Fruit fly (Drosophila melanogaster) whole organism, prepupa: Measurements from ENCODE around the gene CG17026.

Source experiments
- Blimp-1 ChIP-seq: fragments of 200-800 bp; sonication (Bioruptor generic); optimal IDR thresholded peaks from 3 replicates; lab custom pipeline; 2017; ENCODE audit warnings: missing biosample characterization, missing genetic modification characterization, mild to moderate bottlenecking, moderate library complexity, missing genetic modification reagents
- CG10631 ChIP-seq: fragments of 200-800 bp; sonication (Bioruptor generic); optimal IDR thresholded peaks from 2 replicates; lab custom pipeline; 2016; ENCODE audit warnings: missing biosample characterization, missing genetic modification characterization
- CG10669 ChIP-seq: fragments of 200-800 bp; sonication (Bioruptor generic); optimal IDR thresholded peaks from 3 replicates; lab custom pipeline; 2018; ENCODE audit warnings: missing biosample characterization, mild to moderate bottlenecking, missing genetic modification characterization, moderate library complexity
- CG11762 ChIP-seq: fragments of 200-800 bp; sonication (Bioruptor generic); optimal IDR thresholded peaks from 3 replicates; lab custom pipeline; 2016; ENCODE audit warnings: missing biosample characterization, missing genetic modification characterization; ENCODE audit not compliant: insufficient read depth
- CG11902 ChIP-seq: fragments of 200-800 bp; sonication (Bioruptor generic); optimal IDR thresholded peaks from 3 replicates; lab custom pipeline; 2016; ENCODE audit warnings: missing biosample characterization, missing genetic modification characterization
- CG15336 ChIP-seq: fragments of 200-800 bp; sonication (Bioruptor generic); IDR thresholded peaks from 2 replicates; pipeline ENCODE4 v1.3.6; 2022; ENCODE audit warnings: missing biosample characterization, missing genetic modification characterization
- CG1621 ChIP-seq: fragments of 200-800 bp; sonication (Bioruptor generic); optimal IDR thresholded peaks from 3 replicates; lab custom pipeline; 2018; ENCODE audit warnings: missing biosample characterization, mild to moderate bottlenecking, missing genetic modification characterization
- CG16779 ChIP-seq: fragments of 200-800 bp; sonication (Bioruptor generic); optimal IDR thresholded peaks from 3 replicates; lab custom pipeline; 2017; ENCODE audit warnings: missing biosample characterization, mild to moderate bottlenecking, missing genetic modification characterization
- CG3032 ChIP-seq: fragments of 200-800 bp; optimal IDR thresholded peaks from 2 replicates; lab custom pipeline; 2019; ENCODE audit warnings: missing biosample characterization, mild to moderate bottlenecking, missing genetic modification characterization, moderate library complexity
- CG31627 ChIP-seq: fragments of 200-800 bp; sonication (Bioruptor generic); optimal IDR thresholded peaks from 3 replicates; lab custom pipeline; 2016; ENCODE audit warnings: missing biosample characterization, missing genetic modification characterization
- CG32006 ChIP-seq: fragments of 200-800 bp; sonication (Bioruptor generic); optimal IDR thresholded peaks from 3 replicates; lab custom pipeline; 2017; ENCODE audit warnings: missing biosample characterization, mild to moderate bottlenecking, missing genetic modification characterization
- CG3919 ChIP-seq: fragments of 200-800 bp; sonication (Bioruptor generic); optimal IDR thresholded peaks from 3 replicates; lab custom pipeline; 2016; ENCODE audit warnings: missing biosample characterization, missing genetic modification characterization
- CG6854 ChIP-seq: fragments of 200-800 bp; sonication (Bioruptor generic); optimal IDR thresholded peaks from 2 replicates; lab custom pipeline; 2017; ENCODE audit warnings: missing biosample characterization, mild to moderate bottlenecking, missing genetic modification characterization
- CG7368 ChIP-seq: fragments of 200-800 bp; sonication (Bioruptor generic); optimal IDR thresholded peaks from 3 replicates; lab custom pipeline; 2016; ENCODE audit warnings: missing biosample characterization, missing genetic modification characterization
- CG8119 ChIP-seq: fragments of 200-800 bp; sonication (Bioruptor generic); IDR thresholded peaks from 3 replicates; pipeline ENCODE4 v1.3.6; 2022; ENCODE audit warnings: missing biosample characterization, missing genetic modification characterization
- CG8632 ChIP-seq: fragments of 200-800 bp; sonication (Bioruptor generic); optimal IDR thresholded peaks from 3 replicates; lab custom pipeline; 2016; ENCODE audit warnings: missing biosample characterization, missing genetic modification characterization
- CG9139 ChIP-seq: fragments of 200-800 bp; sonication (Bioruptor generic); optimal IDR thresholded peaks from 3 replicates; lab custom pipeline; 2017; ENCODE audit warnings: missing biosample characterization, mild to moderate bottlenecking, missing genetic modification characterization
- Eip75B ChIP-seq: fragments of 200-800 bp; sonication (Bioruptor generic); optimal IDR thresholded peaks from 3 replicates; lab custom pipeline; 2016; ENCODE audit warnings: missing biosample characterization, missing genetic modification characterization
- Eip78C ChIP-seq: fragments of 200-800 bp; sonication (Bioruptor generic); peaks from one replicate; lab custom pipeline; 2016; ENCODE audit warnings: missing biosample characterization, missing genetic modification characterization
- Ets21C ChIP-seq: fragments of 200-800 bp; sonication (Bioruptor generic); optimal IDR thresholded peaks from 3 replicates; lab custom pipeline; 2016; ENCODE audit warnings: missing biosample characterization, missing genetic modification characterization
- Ets96B ChIP-seq: fragments of 200-800 bp; optimal IDR thresholded peaks from 2 replicates; lab custom pipeline; 2019; ENCODE audit warnings: missing biosample characterization, mild to moderate bottlenecking, missing genetic modification characterization, moderate library complexity
- Hr38 ChIP-seq: sonication (Bioruptor generic); optimal IDR thresholded peaks from 2 replicates; lab custom pipeline; 2016; ENCODE audit warnings: missing biosample characterization, missing genetic modification characterization
- Hr39 ChIP-seq: fragments of 200-800 bp; sonication (Bioruptor generic); optimal IDR thresholded peaks from 2 replicates; lab custom pipeline; 2016; ENCODE audit warnings: missing biosample characterization, missing genetic modification characterization
- Lpt ChIP-seq: fragments of 200-800 bp; sonication (Bioruptor generic); optimal IDR thresholded peaks from 3 replicates; lab custom pipeline; 2016; ENCODE audit warnings: missing biosample characterization, missing genetic modification characterization
- Met ChIP-seq: fragments of 200-800 bp; sonication (Bioruptor generic); optimal IDR thresholded peaks from 3 replicates; lab custom pipeline; 2016; ENCODE audit warnings: missing biosample characterization, missing genetic modification characterization
- Smox ChIP-seq: fragments of 200-800 bp; sonication (Bioruptor generic); optimal IDR thresholded peaks from 3 replicates; lab custom pipeline; 2016; ENCODE audit warnings: missing biosample characterization, missing genetic modification characterization
- Sox14 ChIP-seq: fragments of 200-800 bp; sonication (Bioruptor generic); optimal IDR thresholded peaks from 3 replicates; lab custom pipeline; 2016; ENCODE audit warnings: missing biosample characterization, missing genetic modification characterization
- Sox15 ChIP-seq: fragments of 200-800 bp; sonication (Bioruptor generic); optimal IDR thresholded peaks from 3 replicates; lab custom pipeline; 2016; ENCODE audit warnings: missing biosample characterization, missing genetic modification characterization
- cyc ChIP-seq: fragments of 200-800 bp; sonication (Bioruptor generic); optimal IDR thresholded peaks from 3 replicates; lab custom pipeline; 2016; ENCODE audit warnings: missing biosample characterization, missing genetic modification characterization
- dac ChIP-seq: fragments of 200-800 bp; sonication (Bioruptor generic); optimal IDR thresholded peaks from 2 replicates; lab custom pipeline; 2017; ENCODE audit warnings: missing biosample characterization, mild to moderate bottlenecking, missing genetic modification characterization
- dsx ChIP-seq: fragments of 200-800 bp; optimal IDR thresholded peaks from 3 replicates; lab custom pipeline; 2019; ENCODE audit warnings: missing biosample characterization, mild to moderate bottlenecking, missing genetic modification characterization, moderate library complexity; ENCODE audit not compliant: poor library complexity, severe bottlenecking
- eg ChIP-seq: fragments of 200-800 bp; sonication (Bioruptor generic); IDR thresholded peaks from 3 replicates; pipeline ENCODE4 v1.3.6; 2022; ENCODE audit warnings: missing biosample characterization, missing genetic modification characterization
- esn ChIP-seq: fragments of 200-800 bp; sonication (Bioruptor generic); optimal IDR thresholded peaks from 2 replicates; lab custom pipeline; 2016; ENCODE audit warnings: missing biosample characterization, mild to moderate bottlenecking, missing genetic modification characterization, moderate library complexity
- fd59A ChIP-seq: fragments of 200-800 bp; sonication (Bioruptor generic); optimal IDR thresholded peaks from 2 replicates; lab custom pipeline; 2017; ENCODE audit warnings: missing biosample characterization, mild to moderate bottlenecking, missing genetic modification characterization, missing genetic modification reagents
- fd85E ChIP-seq: fragments of 200-800 bp; sonication (Bioruptor generic); optimal IDR thresholded peaks from 3 replicates; lab custom pipeline; 2016; ENCODE audit warnings: missing biosample characterization, missing genetic modification characterization
- lz ChIP-seq: fragments of 200-800 bp; sonication (Bioruptor generic); optimal IDR thresholded peaks from 3 replicates; lab custom pipeline; 2016; ENCODE audit warnings: missing biosample characterization, missing genetic modification characterization
- net ChIP-seq: fragments of 200-800 bp; sonication (Bioruptor generic); optimal IDR thresholded peaks from 3 replicates; lab custom pipeline; 2016; ENCODE audit warnings: missing biosample characterization, missing genetic modification characterization
- pdm3 ChIP-seq: fragments of 200-800 bp; sonication (Bioruptor generic); optimal IDR thresholded peaks from 3 replicates; lab custom pipeline; 2016; ENCODE audit warnings: missing biosample characterization, missing genetic modification characterization
- salr ChIP-seq, 2 experiments: fragments of 200-800 bp; sonication (Bioruptor generic); optimal IDR thresholded peaks; 3 replicates each; lab custom pipeline; 2016 to 2018; ENCODE audit warnings: missing biosample characterization in 2 of 2, missing genetic modification characterization in 2 of 2, mild to moderate bottlenecking in 1 of 2
- ss ChIP-seq, 2 experiments: fragments of 200-800 bp; sonication (Bioruptor generic); optimal IDR thresholded peaks; 2 replicates in 1 of 2; 3 replicates in 1 of 2; lab custom pipeline; 2017 to 2018; ENCODE audit warnings: mild to moderate bottlenecking in 2 of 2, missing biosample characterization in 2 of 2, missing genetic modification characterization in 2 of 2, moderate library complexity in 1 of 2
- svp ChIP-seq: fragments of 200-800 bp; sonication (Bioruptor generic); peaks from one replicate; lab custom pipeline; 2016; ENCODE audit warnings: missing biosample characterization, missing genetic modification characterization
- topi ChIP-seq: fragments of 200-800 bp; sonication (Bioruptor generic); optimal IDR thresholded peaks from 3 replicates; lab custom pipeline; 2016; ENCODE audit warnings: missing biosample characterization, missing genetic modification characterization
- vri ChIP-seq: fragments of 200-800 bp; sonication (Bioruptor generic); optimal IDR thresholded peaks from 3 replicates; lab custom pipeline; 2016; ENCODE audit warnings: missing biosample characterization, mild to moderate bottlenecking, missing genetic modification characterization

CG17026 gene

DNA sequence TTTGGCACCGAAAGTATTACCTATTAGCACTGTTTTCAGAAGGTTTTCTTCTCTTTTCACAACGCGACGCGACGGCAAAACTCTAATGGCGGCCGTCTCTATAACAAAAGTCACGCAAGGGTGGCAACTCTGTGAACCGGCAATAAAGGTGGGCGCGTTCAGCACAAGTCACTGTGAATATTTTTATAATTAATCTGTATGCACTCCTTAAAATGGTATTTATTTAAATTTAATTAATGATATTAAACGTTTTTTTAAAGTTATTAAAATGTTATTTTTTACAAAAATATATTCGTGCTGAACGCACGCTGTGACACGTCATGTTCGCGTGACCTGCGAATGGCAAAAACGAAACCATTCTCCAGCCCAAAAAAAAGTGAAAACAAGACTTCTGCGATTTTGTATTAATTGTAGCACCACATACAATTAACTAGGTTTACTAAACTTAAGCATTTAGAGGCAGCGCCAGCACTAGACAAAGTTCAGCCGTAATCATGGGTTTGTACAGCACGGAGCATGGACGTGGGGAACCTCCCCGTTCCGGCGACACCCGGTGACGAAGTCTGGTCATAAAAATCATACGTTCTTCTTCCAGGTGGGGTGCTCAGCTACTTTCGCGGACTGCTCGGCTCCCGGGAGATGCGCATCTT, 7.7 kb downstream of the CG17026 start, which contains the start of the genes brm and Arl1 (continued):
- TF ChIP-seq CG31627 (peak; percentile 95), CG8119 (peak; percentile 98), CG11762 (GFP tag; lab: Kevin White, UChicago) (peak; percentile 95), Sox14 (GFP tag; lab: Kevin White, UChicago) (peak; percentile 95), dac (GFP tag; lab: Kevin White, UChicago) (peak; percentile 98), CG11902 (GFP tag; lab: Kevin White, UChicago) (peak; percentile 97), vri (GFP tag; lab: Kevin White, UChicago) (peak; percentile 94), Met (GFP tag; lab: Kevin White, UChicago) (peak; percentile 94), CG3032 (peak; percentile 99), cyc (GFP tag; lab: Kevin White, UChicago) (peak; percentile 96), Eip75B (GFP tag; lab: Kevin White, UChicago) (peak; percentile 94), net (peak; percentile 97), salr (GFP tag; optimal IDR thresholded peaks at IDR 0.05; lab: Kevin White, UChicago) (peak; percentile 96 to 98), Ets96B (tag; lab: Kevin White, UChicago) (peak; percentile 99), ss (GFP tag; optimal IDR thresholded peaks at IDR 0.05; lab: Kevin White, UChicago) (peak in 1 of 2 experiments; percentile 99)

DNA sequence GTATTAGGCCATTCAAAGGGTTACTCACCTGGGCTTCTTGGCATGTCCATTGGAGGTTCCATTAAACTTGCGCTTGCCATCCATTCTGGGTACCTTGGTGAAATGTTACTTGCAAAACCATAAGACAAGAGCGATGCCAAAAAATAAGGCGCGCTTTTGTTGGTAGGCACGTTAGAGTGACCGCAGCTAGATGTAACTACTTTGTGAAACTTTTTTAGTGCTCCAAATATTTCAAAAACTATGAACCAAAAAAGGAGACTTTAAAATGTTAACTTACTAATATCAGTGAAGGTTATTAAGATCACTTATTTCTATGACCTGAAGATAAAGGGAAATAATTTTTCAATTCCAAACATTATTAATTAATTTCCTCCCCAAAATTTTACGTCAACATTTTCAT, 12.5 kb downstream of the CG17026 start, which contains the start of gene PolD1:
Gene PolD1, minus strand, starts transcription at position 181 of the 400 bp plus-strand sequence.
- TF ChIP-seq Hr39 (GFP tag; lab: Kevin White, UChicago): no peak
- TF ChIP-seq CG6854: no peak
- TF ChIP-seq Sox14 (GFP tag; lab: Kevin White, UChicago): no peak
- TF ChIP-seq CG8632 (GFP tag; lab: Kevin White, UChicago): no peak
- TF ChIP-seq Ets96B (tag; lab: Kevin White, UChicago): no peak
- no peak for TF ChIP-seq CG1621 (tag; lab: Kevin White, UChicago)
- no peak for TF ChIP-seq svp (GFP tag; lab: Kevin White, UChicago)
- no peak for TF ChIP-seq CG31627
- TF ChIP-seq esn (GFP tag; lab: Kevin White, UChicago): no peak
- TF ChIP-seq dac (GFP tag; lab: Kevin White, UChicago): no peak
- TF ChIP-seq vri (GFP tag; lab: Kevin White, UChicago): no peak
- TF ChIP-seq CG10631 (GFP tag; lab: Kevin White, UChicago): no peak
- TF ChIP-seq Hr38 (GFP tag; lab: Kevin White, UChicago): no peak

DNA sequence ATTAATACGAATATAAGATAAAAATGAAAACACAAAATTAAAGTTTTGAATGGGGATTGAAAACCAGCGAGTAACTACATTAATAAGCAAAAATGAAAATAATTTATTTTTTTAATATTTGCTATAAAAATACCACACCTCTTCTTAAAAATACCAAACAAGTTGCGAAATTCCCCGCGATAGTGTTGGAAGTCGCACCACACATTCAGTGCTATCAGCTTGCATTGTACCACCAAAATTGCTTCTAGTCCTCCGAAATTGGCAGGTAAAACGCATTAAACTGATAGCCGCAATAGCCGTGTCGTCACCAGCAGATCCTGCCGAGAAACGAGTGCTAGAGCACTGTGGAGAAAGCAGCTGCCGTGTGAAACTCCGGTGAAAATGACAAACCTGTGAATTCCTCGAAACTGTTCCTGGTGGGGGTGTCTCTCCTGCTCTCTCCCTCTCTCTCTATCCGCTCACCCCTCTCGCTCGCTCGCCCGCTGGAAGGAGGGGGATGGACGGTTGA, 12.9 kb downstream of the CG17026 start, which contains the start of gene Hip14:
Gene Hip14, plus strand, starts transcription at position 198 of the 508 bp plus-strand sequence.
- peak; percentile 12 for TF ChIP-seq cyc (GFP tag; lab: Kevin White, UChicago)
- TF ChIP-seq Hr39 (GFP tag; lab: Kevin White, UChicago): no peak
- TF ChIP-seq CG9139: no peak
- no peak for TF ChIP-seq Lpt (GFP tag; lab: Kevin White, UChicago)
- TF ChIP-seq pdm3: no peak
- TF ChIP-seq vri (GFP tag; lab: Kevin White, UChicago): peak; percentile 66
- no peak for TF ChIP-seq CG7368 (GFP tag; lab: Kevin White, UChicago)
- no peak for TF ChIP-seq Blimp-1
- peak; percentile 43 for TF ChIP-seq Eip78C (GFP tag; lab: Kevin White, UChicago)
- no peak for TF ChIP-seq CG10669 (GFP tag; lab: Kevin White, UChicago)
- peak; percentile 35; the same call in 1 of the 2 replicates for TF ChIP-seq CG15336 (GFP tag; lab: Robert Waterston, UW)
- peak; percentile 33 for TF ChIP-seq lz (GFP tag; lab: Kevin White, UChicago)
- no peak for TF ChIP-seq Smox (GFP tag; lab: Kevin White, UChicago)
- TF ChIP-seq CG11762 (GFP tag; lab: Kevin White, UChicago): no peak
- TF ChIP-seq CG16779: no peak
- peak; percentile 19 for TF ChIP-seq CG31627
- TF ChIP-seq fd85E (GFP tag; lab: Kevin White, UChicago): no peak
- no peak for TF ChIP-seq CG11902 (GFP tag; lab: Kevin White, UChicago)
- no peak for TF ChIP-seq svp (GFP tag; lab: Kevin White, UChicago)
- TF ChIP-seq dsx (GFP tag; lab: Kevin White, UChicago): peak; percentile 0
- TF ChIP-seq salr (GFP tag; optimal IDR thresholded peaks at IDR 0.05; lab: Kevin White, UChicago): no peak
- peak; percentile 11 for TF ChIP-seq CG3032
- no peak for TF ChIP-seq Sox15 (GFP tag; lab: Kevin White, UChicago)
- TF ChIP-seq CG8119: no peak
- no peak for TF ChIP-seq eg
- peak; percentile 36 for TF ChIP-seq esn (GFP tag; lab: Kevin White, UChicago)
- peak; percentile 32 for TF ChIP-seq topi
- TF ChIP-seq Sox14 (GFP tag; lab: Kevin White, UChicago): peak; percentile 15
- TF ChIP-seq Ets96B (tag; lab: Kevin White, UChicago): no peak
- no peak for TF ChIP-seq CG10631 (GFP tag; lab: Kevin White, UChicago)
- TF ChIP-seq CG32006: no peak
- no peak for TF ChIP-seq fd59A
- no peak for TF ChIP-seq CG3919 (GFP tag; lab: Kevin White, UChicago)
- no peak for TF ChIP-seq Ets21C (GFP tag; lab: Kevin White, UChicago)
- peak; percentile 59 for TF ChIP-seq CG6854
